Worm (Caenorhabditis elegans) whole organism, L3 larva: ENCODE measurements around the gene tbc-17.

Experiments used
- ZK546.5 ChIP-seq: sonication (generic microtip); optimal IDR thresholded peaks from 2 replicates; lab custom pipeline; 2017; ENCODE audit warnings: missing biosample characterization, missing genetic modification characterization
- aly-2 ChIP-seq: fragments of 150-350 bp; optimal IDR thresholded peaks from 2 replicates; lab custom pipeline; 2014; ENCODE audit warnings: missing biosample characterization, missing genetic modification characterization
- ama-1 ChIP-seq: fragments of 150-350 bp; optimal IDR thresholded peaks from 2 replicates; lab custom pipeline; 2018
- ceh-16 ChIP-seq: sonication (generic microtip); optimal IDR thresholded peaks from 2 replicates; lab custom pipeline; 2017; ENCODE audit warnings: missing biosample characterization, missing genetic modification characterization
- ceh-82 ChIP-seq: fragments of 150-350 bp; optimal IDR thresholded peaks from 2 replicates; lab custom pipeline; 2014; ENCODE audit warnings: missing biosample characterization, missing genetic modification characterization
- ceh-9 ChIP-seq: sonication (generic microtip); optimal IDR thresholded peaks from 2 replicates; lab custom pipeline; 2018; ENCODE audit warnings: missing biosample characterization, missing genetic modification characterization
- daf-12 ChIP-seq: fragments of 150-350 bp; optimal IDR thresholded peaks from 2 replicates; lab custom pipeline; 2014; ENCODE audit warnings: missing biosample characterization, missing genetic modification reagents, missing genetic modification characterization
- egl-27 ChIP-seq: sonication (generic microtip); optimal IDR thresholded peaks from 4 replicates; lab custom pipeline; 2017; ENCODE audit warnings: missing biosample characterization, missing genetic modification reagents, missing genetic modification characterization
- elt-1 ChIP-seq: fragments of 150-350 bp; optimal IDR thresholded peaks from 2 replicates; lab custom pipeline; 2014; ENCODE audit warnings: missing biosample characterization, missing genetic modification characterization
- elt-2 ChIP-seq: sonication (generic microtip); optimal IDR thresholded peaks from 2 replicates; lab custom pipeline; 2016; ENCODE audit warnings: missing genetic modification reagents, mild to moderate bottlenecking, missing genetic modification characterization, missing compliant biosample characterization
- elt-3 ChIP-seq, 3 experiments: fragments of 150-350 bp in 1 of 3; sonication (generic microtip) in 2 of 3; optimal IDR thresholded peaks; 2 replicates in 2 of 3; 4 replicates in 1 of 3; lab custom pipeline; 2014 to 2017; ENCODE audit warnings: missing biosample characterization in 3 of 3, missing genetic modification characterization in 3 of 3
- eor-1 ChIP-seq, 2 experiments: fragments of 150-350 bp; optimal IDR thresholded peaks; 2 replicates each; lab custom pipeline; 2014 to 2018; ENCODE audit warnings: missing biosample characterization in 2 of 2, missing genetic modification characterization in 2 of 2
- fkh-10 ChIP-seq: sonication (generic microtip); optimal IDR thresholded peaks from 2 replicates; lab custom pipeline; 2017; ENCODE audit warnings: missing biosample characterization, missing genetic modification reagents, missing genetic modification characterization
- fkh-2 ChIP-seq: fragments of 150-350 bp; optimal IDR thresholded peaks from 2 replicates; lab custom pipeline; 2014; ENCODE audit warnings: missing biosample characterization, missing genetic modification reagents, missing genetic modification characterization
- fos-1 ChIP-seq: fragments of 150-350 bp; optimal IDR thresholded peaks from 2 replicates; lab custom pipeline; 2014; ENCODE audit warnings: missing biosample characterization, missing genetic modification characterization
- jun-1 ChIP-seq: fragments of 150-350 bp; optimal IDR thresholded peaks from 2 replicates; lab custom pipeline; 2014; ENCODE audit warnings: missing biosample characterization, missing genetic modification reagents, missing genetic modification characterization
- lin-15B ChIP-seq: fragments of 150-350 bp; optimal IDR thresholded peaks from 2 replicates; lab custom pipeline; 2014; ENCODE audit warnings: missing biosample characterization, missing genetic modification characterization
- lin-39 ChIP-seq: fragments of 150-350 bp; optimal IDR thresholded peaks from 2 replicates; lab custom pipeline; 2018; ENCODE audit warnings: missing biosample characterization, missing genetic modification reagents, missing genetic modification characterization
- lsy-12 ChIP-seq: sonication (generic microtip); optimal IDR thresholded peaks from 2 replicates; lab custom pipeline; 2016; ENCODE audit warnings: mild to moderate bottlenecking, missing genetic modification characterization, missing compliant biosample characterization
- mdl-1 ChIP-seq: fragments of 150-350 bp; optimal IDR thresholded peaks from 2 replicates; lab custom pipeline; 2014; ENCODE audit warnings: missing biosample characterization, missing genetic modification characterization
- mml-1 ChIP-seq: fragments of 150-350 bp; sonication (generic microtip); optimal IDR thresholded peaks from 3 replicates; lab custom pipeline; 2014; ENCODE audit warnings: missing biosample characterization, missing genetic modification characterization
- nfya-1 ChIP-seq: sonication (generic microtip); optimal IDR thresholded peaks from 2 replicates; lab custom pipeline; 2017; ENCODE audit warnings: missing genetic modification characterization, mild to moderate bottlenecking, missing compliant biosample characterization, antibody characterized with exemption, moderate library complexity; ENCODE audit not compliant: insufficient read depth
- nhr-11 ChIP-seq: fragments of 150-350 bp; optimal IDR thresholded peaks from 2 replicates; lab custom pipeline; 2014; ENCODE audit warnings: missing biosample characterization, missing genetic modification characterization
- nhr-12 ChIP-seq: fragments of 150-350 bp; optimal IDR thresholded peaks from 2 replicates; lab custom pipeline; 2014; ENCODE audit warnings: missing biosample characterization, missing genetic modification characterization
- nhr-237 ChIP-seq: fragments of 150-350 bp; optimal IDR thresholded peaks from 2 replicates; lab custom pipeline; 2014; ENCODE audit warnings: missing biosample characterization, missing genetic modification characterization
- nhr-25 ChIP-seq: sonication (generic microtip); optimal IDR thresholded peaks from 2 replicates; lab custom pipeline; 2017; ENCODE audit warnings: missing biosample characterization, missing genetic modification characterization
- nhr-43 ChIP-seq: sonication (generic microtip); optimal IDR thresholded peaks from 2 replicates; lab custom pipeline; 2016; ENCODE audit warnings: mild to moderate bottlenecking, missing genetic modification characterization, missing compliant biosample characterization; ENCODE audit not compliant: poor library complexity, severe bottlenecking
- nhr-76 ChIP-seq: fragments of 150-350 bp; sonication (generic microtip); optimal IDR thresholded peaks from 5 replicates; lab custom pipeline; 2014; ENCODE audit warnings: missing biosample characterization, missing genetic modification characterization
- nhr-77 ChIP-seq: fragments of 150-350 bp; optimal IDR thresholded peaks from 2 replicates; lab custom pipeline; 2014; ENCODE audit warnings: missing biosample characterization, missing genetic modification characterization
- pqm-1 ChIP-seq: fragments of 150-350 bp; optimal IDR thresholded peaks from 2 replicates; lab custom pipeline; 2017; ENCODE audit warnings: missing biosample characterization, missing genetic modification characterization, inconsistent platforms
- sea-2 ChIP-seq: fragments of 150-350 bp; sonication (generic microtip); optimal IDR thresholded peaks from 4 replicates; lab custom pipeline; 2014; ENCODE audit warnings: missing biosample characterization, missing genetic modification reagents, missing genetic modification characterization
- skn-1 ChIP-seq: fragments of 150-350 bp; optimal IDR thresholded peaks from 2 replicates; lab custom pipeline; 2014; ENCODE audit warnings: missing biosample characterization, missing genetic modification characterization
- snpc-4 ChIP-seq: fragments of 150-350 bp; optimal IDR thresholded peaks from 2 replicates; lab custom pipeline; 2014; ENCODE audit warnings: missing biosample characterization, missing genetic modification characterization
- tbx-2 ChIP-seq: sonication (generic microtip); optimal IDR thresholded peaks from 2 replicates; lab custom pipeline; 2016; ENCODE audit warnings: mild to moderate bottlenecking, missing genetic modification characterization, missing compliant biosample characterization
- unc-39 ChIP-seq: sonication (generic microtip); optimal IDR thresholded peaks from 4 replicates; lab custom pipeline; 2017; ENCODE audit warnings: missing biosample characterization, missing genetic modification characterization
- unc-62 ChIP-seq: fragments of 150-350 bp; sonication (generic microtip); optimal IDR thresholded peaks from 4 replicates; lab custom pipeline; 2014; ENCODE audit warnings: missing biosample characterization, missing genetic modification reagents, missing genetic modification characterization
- zag-1 ChIP-seq: fragments of 150-350 bp; optimal IDR thresholded peaks from 2 replicates; lab custom pipeline; 2014; ENCODE audit warnings: missing biosample characterization, missing genetic modification characterization
- ztf-4 ChIP-seq: fragments of 150-350 bp; optimal IDR thresholded peaks from 2 replicates; lab custom pipeline; 2014; ENCODE audit warnings: missing biosample characterization, missing genetic modification characterization

tbc-17 gene

ce11 chrII:12715757-12716350 lies 21.6 kb downstream of the tbc-17 start:
- TF ChIP-seq zag-1 (no peak), nhr-76 (no peak), unc-62 (GFP tag; lab: Kevin White, UChicago) (no peak), egl-27 (tag; lab: Kevin White, UChicago) (no peak), nhr-12 (tag; lab: Kevin White, UChicago) (no peak), ceh-16 (tag; lab: Kevin White, UChicago) (no peak), eor-1 (tag; optimal IDR thresholded peaks at IDR 0.05; lab: Kevin White, UChicago) (no peak), nhr-43 (no peak), lin-15B (tag; lab: Kevin White, UChicago) (no peak), ZK546.5 (tag; lab: Kevin White, UChicago) (no peak), elt-2 (no peak), nfya-1 (tag; lab: Kevin White, UChicago) (no peak), ztf-4 (tag; lab: Kevin White, UChicago) (no peak), lin-39 (no peak), fos-1 (tag; lab: Kevin White, UChicago) (no peak)

- TF ChIP-seq daf-12 (tag; lab: Kevin White, UChicago) (no peak), lin-15B (tag; lab: Kevin White, UChicago) (no peak), skn-1 (no peak), nhr-25 (tag; lab: Kevin White, UChicago) (no peak), nfya-1 (tag; lab: Kevin White, UChicago) (peak; percentile 92), pqm-1 (no peak), nhr-43 (no peak), egl-27 (tag; lab: Kevin White, UChicago) (no peak)
- TF ChIP-seq, all 47 proteins: peak for 1
Observed at ce11 chrII:12722049-12722448, 27.8 kb downstream of the tbc-17 start.

ce11 chrII:12722685-12723287 lies 28.6 kb downstream of the tbc-17 start:
- TF ChIP-seq nfya-1 (tag; lab: Kevin White, UChicago): peak; percentile 92
- no peak for TF ChIP-seq unc-62 (GFP tag; lab: Kevin White, UChicago)

- TF ChIP-seq fkh-10 (GFP tag; lab: Kevin White, UChicago) (no peak), ama-1 (no peak), nhr-43 (no peak), lin-15B (tag; lab: Kevin White, UChicago) (no peak), lin-39 (no peak), unc-39 (tag; lab: Kevin White, UChicago) (no peak), pqm-1 (no peak), nhr-11 (no peak), unc-62 (GFP tag; lab: Kevin White, UChicago) (no peak), jun-1 (no peak), nhr-77 (no peak)
Observed at ce11 chrII:12726704-12727103, 32.5 kb downstream of the tbc-17 start.

- TF ChIP-seq mml-1 (tag; lab: Kevin White, UChicago) (no peak), nhr-237 (no peak), nhr-77 (no peak), pqm-1 (no peak), elt-1 (no peak), lsy-12 (no peak), aly-2 (tag; lab: Kevin White, UChicago) (no peak), daf-12 (tag; lab: Kevin White, UChicago) (no peak), ceh-82 (tag; lab: Kevin White, UChicago) (no peak), nhr-11 (no peak), sea-2 (GFP tag; lab: Kevin White, UChicago) (no peak), ama-1 (no peak), tbx-2 (tag; lab: Kevin White, UChicago) (no peak)
Observed at ce11 chrII:12727871-12728270, 33.7 kb downstream of the tbc-17 start.

ce11 chrII:12728608-12729007 lies 34.4 kb downstream of the tbc-17 start:
- TF ChIP-seq elt-2: no peak
- no peak for TF ChIP-seq unc-39 (tag; lab: Kevin White, UChicago)
- TF ChIP-seq eor-1 (tag; optimal IDR thresholded peaks at IDR 0.05; lab: Kevin White, UChicago): no peak
- TF ChIP-seq ama-1: no peak
- no peak for TF ChIP-seq skn-1
- no peak for TF ChIP-seq ZK546.5 (tag; lab: Kevin White, UChicago)
- no peak for TF ChIP-seq fkh-10 (GFP tag; lab: Kevin White, UChicago)
- TF ChIP-seq nhr-25 (tag; lab: Kevin White, UChicago): no peak
- no peak for TF ChIP-seq elt-3 (tag; optimal IDR thresholded peaks at IDR 0.05; lab: Kevin White, UChicago)
- TF ChIP-seq fkh-2 (tag; lab: Kevin White, UChicago): no peak
- TF ChIP-seq snpc-4 (tag; lab: Kevin White, UChicago): no peak
- TF ChIP-seq nhr-77: no peak
- TF ChIP-seq mdl-1 (tag; lab: Kevin White, UChicago): no peak
- no peak for TF ChIP-seq nhr-76
- no peak for TF ChIP-seq ceh-9 (tag; lab: Kevin White, UChicago)
- TF ChIP-seq jun-1: no peak
- TF ChIP-seq lsy-12: no peak
- no peak for TF ChIP-seq nfya-1 (tag; lab: Kevin White, UChicago)
